Fruit fly (Drosophila melanogaster): ENCODE measurements around the gene Rab18.

- TF ChIP-seq tj (GFP tag; optimal IDR thresholded peaks at IDR 0.05) (peak; percentile 51), pad (GFP tag; optimal IDR thresholded peaks at IDR 0.05) (peak; percentile 15), CG1620 (GFP tag; optimal IDR thresholded peaks at IDR 0.05) (peak; percentile 48), CG5204 (GFP tag; optimal IDR thresholded peaks at IDR 0.05) (peak; percentile 69), Clk (GFP tag; optimal IDR thresholded peaks at IDR 0.05) (peak; percentile 36), ovo (GFP tag; optimal IDR thresholded peaks at IDR 0.05) (no peak), CG12768 (GFP tag; optimal IDR thresholded peaks at IDR 0.05) (peak; percentile 59), cnc (optimal IDR thresholded peaks at IDR 0.05) (no peak), CG7101 (tag; optimal IDR thresholded peaks at IDR 0.05) (peak; percentile 70), kay (GFP tag; ENCODE audit: borderline replicate concordance) (no peak), CG11617 (GFP tag; optimal IDR thresholded peaks at IDR 0.05) (peak; percentile 59), Crg-1 (GFP tag; optimal IDR thresholded peaks at IDR 0.05) (peak; percentile 56)
Measured at dm6 chrX:5696436-5697022, 24.9 kb upstream of the Rab18 start.

All from whole organism, adult.